Worm (Caenorhabditis elegans): Measurements from ENCODE around the gene hrg-6.

Gene hrg-6

ce11 chrIV:11082789-11083235 lies 50.4 kb downstream of the hrg-6 start (continued):
- TF ChIP-seq nhr-10 (tag; optimal IDR thresholded peaks at IDR 0.05) (no peak), crh-2 (tag; optimal IDR thresholded peaks at IDR 0.05) (peak; percentile 91), ceh-82 (tag; optimal IDR thresholded peaks at IDR 0.05) (peak; percentile 60), nhr-21 (tag; optimal IDR thresholded peaks at IDR 0.05) (peak; percentile 96), nhr-129 (tag; optimal IDR thresholded peaks at IDR 0.05) (peak; percentile 98), zag-1 (tag; optimal IDR thresholded peaks at IDR 0.05) (peak; percentile 99), sma-3 (GFP tag; optimal IDR thresholded peaks at IDR 0.05) (peak; percentile 91), nhr-6 (tag; optimal IDR thresholded peaks at IDR 0.05) (peak; percentile 95), unc-39 (tag; optimal IDR thresholded peaks at IDR 0.05) (peak; percentile 27), ztf-11 (tag; optimal IDR thresholded peaks at IDR 0.05) (no peak), ztf-1 (GFP tag; conservative IDR thresholded peaks at IDR 0.05) (no peak), mab-5 (tag; optimal IDR thresholded peaks at IDR 0.05) (peak; percentile 93), R02D3.7 (tag; optimal IDR thresholded peaks at IDR 0.05) (no peak), sma-9 (GFP tag; optimal IDR thresholded peaks at IDR 0.05) (peak; percentile 92), sma-9 (tag; optimal IDR thresholded peaks at IDR 0.05) (no peak), ztf-4 (tag; optimal IDR thresholded peaks at IDR 0.05) (peak; percentile 91), nhr-77 (tag; optimal IDR thresholded peaks at IDR 0.05) (no peak), snpc-4 (tag; optimal IDR thresholded peaks at IDR 0.05) (peak; percentile 62), F13H6.1 (tag; optimal IDR thresholded peaks at IDR 0.05) (peak; percentile 97), dmd-4 (tag; optimal IDR thresholded peaks at IDR 0.05) (no peak), lin-11 (tag; optimal IDR thresholded peaks at IDR 0.05) (peak; percentile 94), nhr-237 (tag; optimal IDR thresholded peaks at IDR 0.05) (no peak)

Measured in whole organism, L2 larva.